Worm (Caenorhabditis elegans) whole organism, L3 larva: ENCODE results near the gene F53F1.4.

ENCODE experiments used
- nhr-77 ChIP-seq: fragments of 150-350 bp; optimal IDR thresholded peaks from 2 replicates; lab custom pipeline; 2014; ENCODE audit warnings: missing biosample characterization, missing genetic modification characterization
- snpc-4 ChIP-seq: fragments of 150-350 bp; optimal IDR thresholded peaks from 2 replicates; lab custom pipeline; 2014; ENCODE audit warnings: missing biosample characterization, missing genetic modification characterization

ce11 chrV:13377130-13377529, 33.7 kb upstream of the F53F1.4 start:
- TF ChIP-seq snpc-4 (tag; lab: Kevin White, UChicago) (no peak), nhr-77 (tag; lab: Kevin White, UChicago) (no peak)
